Fruit fly (Drosophila melanogaster) Kc167 (cell line): ENCODE results near the gene kek5.

Experiments
- h ChIP-seq: fragments of >200 bp; optimal IDR thresholded peaks from 3 replicates; lab custom pipeline; 2018; ENCODE audit warnings: missing external identifiers
- ttk ChIP-seq: sonication (Bioruptor generic); optimal IDR thresholded peaks from 2 replicates; lab custom pipeline; 2017; ENCODE audit warnings: missing external identifiers

DNA sequence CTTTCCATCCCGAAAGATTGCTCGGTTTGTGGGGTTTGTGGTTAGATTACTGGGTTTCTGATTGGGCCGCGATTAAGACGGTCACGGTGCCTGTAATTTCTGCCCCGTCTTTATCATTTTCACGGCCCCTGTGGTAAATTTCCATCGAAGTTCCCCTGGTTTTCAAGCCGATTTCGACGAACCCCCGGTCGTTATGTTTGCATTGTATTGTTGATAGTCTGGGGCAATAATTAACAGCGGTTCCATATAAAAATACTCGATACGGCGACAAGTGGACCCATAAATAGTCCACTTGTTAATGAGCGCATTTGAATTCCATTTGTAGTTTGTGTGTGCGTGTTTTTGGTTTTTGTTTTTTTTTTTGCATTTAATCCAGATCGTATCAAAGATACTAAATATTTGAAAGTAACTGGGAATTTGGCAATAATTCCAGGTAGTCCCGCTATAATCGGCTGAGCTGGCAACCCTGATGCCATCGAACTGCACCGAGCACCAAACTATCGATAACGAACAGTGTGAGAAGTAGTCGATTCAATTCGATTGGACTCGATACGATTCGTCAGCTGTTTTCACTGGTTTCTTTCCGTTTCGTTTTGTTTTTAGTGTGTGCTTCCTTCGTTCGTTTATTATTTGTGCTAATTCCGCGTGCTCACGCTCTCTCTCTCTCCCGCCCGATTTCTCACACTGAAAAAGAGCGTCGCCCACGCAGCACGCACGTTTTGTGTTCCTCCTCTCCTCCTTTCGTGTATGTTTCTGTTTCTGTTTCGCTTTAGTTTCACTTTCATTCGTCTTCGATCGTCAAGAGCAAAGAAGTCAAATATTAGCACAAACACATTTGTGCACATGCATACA is 152.6 kb downstream of the kek5 start:
- TF ChIP-seq ttk = no peak
- TF ChIP-seq h (lab: Kevin White, UChicago) = no peak
